Fruit fly (Drosophila melanogaster): ENCODE results near the gene Klp31E.

Klp31E gene

dm6 chr2L:10364229-10364628 lies 49.6 kb upstream of the Klp31E start, which contains the start of gene lft (continued):
- TF ChIP-seq nom (GFP tag; optimal IDR thresholded peaks at IDR 0.05) (peak; percentile 2), MBD-R2 (GFP tag; IDR thresholded peaks at IDR 0.05) (0 out of 2 replicates have a peak, but pooled peaks have one; percentile 30), Sin3A (optimal IDR thresholded peaks at IDR 0.05) (no peak), pnt (GFP tag; optimal IDR thresholded peaks at IDR 0.05) (no peak), CoRest (tag; optimal IDR thresholded peaks at IDR 0.05) (peak; percentile 8), CG2116 (GFP tag; optimal IDR thresholded peaks at IDR 0.05) (peak; percentile 16), CG14710 (tag; optimal IDR thresholded peaks at IDR 0.05) (peak; percentile 3), sima (GFP tag; optimal IDR thresholded peaks at IDR 0.05) (no peak), wor (GFP tag; IDR thresholded peaks at IDR 0.05) (no peak), Nf-YC (tag; optimal IDR thresholded peaks at IDR 0.05) (peak; percentile 3), ind (GFP tag; optimal IDR thresholded peaks at IDR 0.05) (no peak), Sry-δ (GFP tag; optimal IDR thresholded peaks at IDR 0.05) (peak; percentile 36), Sry-β (GFP tag; optimal IDR thresholded peaks at IDR 0.05) (peak; percentile 90), CG11247 (GFP tag; IDR thresholded peaks at IDR 0.05) (no peak), CG15514 (GFP tag; optimal IDR thresholded peaks at IDR 0.05) (peak; percentile 5), CG1603 (tag; optimal IDR thresholded peaks at IDR 0.05) (peak; percentile 51), trem (tag; optimal IDR thresholded peaks at IDR 0.05) (peak; percentile 42), ken (GFP tag; IDR thresholded peaks at IDR 0.05) (no peak), gfzf (GFP tag; optimal IDR thresholded peaks at IDR 0.05) (peak; percentile 48), sens (GFP tag) (peak; percentile 30), CG9797 (GFP tag; optimal IDR thresholded peaks at IDR 0.05) (peak; percentile 2), Stat92E (GFP tag; optimal IDR thresholded peaks at IDR 0.05) (no peak), rib (GFP tag; IDR thresholded peaks at IDR 0.05) (no peak), Mrtf (GFP tag; IDR thresholded peaks at IDR 0.05) (no peak), CG18011 (GFP tag; optimal IDR thresholded peaks at IDR 0.05) (peak; percentile 81), CG7556 (GFP tag; optimal IDR thresholded peaks at IDR 0.05) (no peak), CG30020 (tag; optimal IDR thresholded peaks at IDR 0.05) (peak; percentile 80), Med (GFP tag) (peak; percentile 73), CG9817 (tag; optimal IDR thresholded peaks at IDR 0.05) (no peak), ci (GFP tag; IDR thresholded peaks at IDR 0.05) (0 out of 3 replicates have a peak, but pooled peaks have one; percentile 24), CG8924 (tag; optimal IDR thresholded peaks at IDR 0.05) (peak; percentile 31)

- TF ChIP-seq ewg (GFP tag; optimal IDR thresholded peaks at IDR 0.05) = peak; percentile 41
- TF ChIP-seq PHDP (tag; optimal IDR thresholded peaks at IDR 0.05) = peak; percentile 18
- TF ChIP-seq sna (GFP tag; IDR thresholded peaks at IDR 0.05; ENCODE audit: partially characterized antibody) = no peak
- TF ChIP-seq nerfin-2 (GFP tag; IDR thresholded peaks at IDR 0.05; ENCODE audit: partially characterized antibody) = no peak
- TF ChIP-seq CG18599 (GFP tag; optimal IDR thresholded peaks at IDR 0.05) = no peak
- no peak for TF ChIP-seq Elba2 (GFP tag; optimal IDR thresholded peaks at IDR 0.05)
- peak; percentile 2 for TF ChIP-seq Hsf (GFP tag; optimal IDR thresholded peaks at IDR 0.05)
- TF ChIP-seq rib (GFP tag; IDR thresholded peaks at IDR 0.05) = no peak
- TF ChIP-seq gro (GFP tag; optimal IDR thresholded peaks at IDR 0.05) = peak; percentile 1
- TF ChIP-seq MESR4 (GFP tag; optimal IDR thresholded peaks at IDR 0.05) = peak; percentile 95
- peak; percentile 63 for TF ChIP-seq CG9797 (GFP tag; optimal IDR thresholded peaks at IDR 0.05)
- TF ChIP-seq slp2 (GFP tag; optimal IDR thresholded peaks at IDR 0.05) = no peak
- no peak for TF ChIP-seq sd (tag; optimal IDR thresholded peaks at IDR 0.05)
- no peak for TF ChIP-seq onecut (GFP tag; IDR thresholded peaks at IDR 0.05)
- no peak for TF ChIP-seq wek (GFP tag; optimal IDR thresholded peaks at IDR 0.05)
- TF ChIP-seq Poxn (GFP tag; IDR thresholded peaks at IDR 0.05) = no peak
- TF ChIP-seq CG1233 (GFP tag; optimal IDR thresholded peaks at IDR 0.05) = no peak
- TF ChIP-seq caup (GFP tag; optimal IDR thresholded peaks at IDR 0.05; ENCODE audit: severe bottlenecking) = no peak
- TF ChIP-seq Dp (GFP tag; optimal IDR thresholded peaks at IDR 0.05) = peak; percentile 36
- TF ChIP-seq ap (GFP tag; IDR thresholded peaks at IDR 0.05) = no peak
- TF ChIP-seq ssp (GFP tag; IDR thresholded peaks at IDR 0.05) = peak; percentile 39; the same call in 1 of the 2 replicates
- 0 out of 2 replicates have a peak, but pooled peaks have one; percentile 39 for TF ChIP-seq CG13287 (GFP tag; IDR thresholded peaks at IDR 0.05; ENCODE audit: partially characterized antibody)
Measured at dm6 chr2L:10366525-10366924, 47.3 kb upstream of the Klp31E start, which contains the start of gene CG5056. Gene CG5056, plus strand, starts transcription at chr2L:10366692.

All from whole organism, embryonic.